Worm (Caenorhabditis elegans) whole organism, young adult: ENCODE results near the gene K02E11.7.
"Not testable (repeated sequence)": the region's sequence is repeated elsewhere in the genome, so short reads cannot be mapped to it uniquely, and the experiment has no call there.

Experiments
- B0035.1 ChIP-seq: sonication (generic microtip); optimal IDR thresholded peaks from 2 replicates; lab custom pipeline; 2016; ENCODE audit warnings: missing genetic modification characterization, mild to moderate bottlenecking, missing compliant biosample characterization, missing genotype, missing genetic modification reagents
- B0261.1 ChIP-seq: sonication (generic microtip); optimal IDR thresholded peaks from 2 replicates; lab custom pipeline; 2016; ENCODE audit warnings: mild to moderate bottlenecking, missing genetic modification characterization, moderate library complexity, missing compliant biosample characterization
- C17E4.6 ChIP-seq: fragments of 200-800 bp; sonication (Bioruptor generic); IDR thresholded peaks from 2 replicates; pipeline ENCODE4 v1.3.6; 2022; ENCODE audit warnings: missing genetic modification reagents, missing genetic modification characterization, missing compliant biosample characterization
- F49E8.2 ChIP-seq: sonication (generic microtip); optimal IDR thresholded peaks from 3 replicates; lab custom pipeline; 2017; ENCODE audit warnings: missing genetic modification characterization, mild to moderate bottlenecking, missing compliant biosample characterization, antibody characterized with exemption, moderate library complexity; ENCODE audit not compliant: insufficient read depth
- Y79H2A.3 ChIP-seq: fragments of 200-800 bp; sonication (Bioruptor generic); conservative IDR thresholded peaks from 2 replicates; pipeline ENCODE4 v1.3.6; 2022; ENCODE audit warnings: missing genetic modification reagents, missing genetic modification characterization, missing compliant biosample characterization
- aptf-3 ChIP-seq: fragments of 200-800 bp; sonication (Bioruptor generic); IDR thresholded peaks from 2 replicates; pipeline ENCODE4 v1.3.6; 2022; ENCODE audit warnings: missing genetic modification characterization, missing compliant biosample characterization
- attf-5 ChIP-seq: fragments of 200-800 bp; sonication (Bioruptor generic); optimal IDR thresholded peaks from 2 replicates; lab custom pipeline; 2018; ENCODE audit warnings: mild to moderate bottlenecking, missing genetic modification characterization, missing compliant biosample characterization
- bed-2 ChIP-seq: fragments of 200-800 bp; sonication (Bioruptor generic); IDR thresholded peaks from 2 replicates; pipeline ENCODE4 v1.3.6; 2022; ENCODE audit warnings: missing genetic modification reagents, missing genetic modification characterization, missing compliant biosample characterization
- cebp-1 ChIP-seq, 2 experiments: fragments of 200-800 bp in 1 of 2; sonication (Bioruptor generic) in 1 of 2; sonication (generic microtip) in 1 of 2; IDR thresholded peaks in 1 of 2; optimal IDR thresholded peaks in 1 of 2; 2 replicates each; pipeline versions ENCODE4 v1.3.6 to Lab custom; 2017 to 2022; ENCODE audit warnings: missing compliant biosample characterization in 2 of 2, missing genetic modification characterization in 2 of 2, mild to moderate bottlenecking in 1 of 2, missing genetic modification reagents in 1 of 2, moderate library complexity in 1 of 2
- ceh-100 ChIP-seq: fragments of 200-800 bp; sonication (Bioruptor generic); IDR thresholded peaks from 2 replicates; pipeline ENCODE4 v1.3.6; 2022; ENCODE audit warnings: missing genetic modification reagents, missing genetic modification characterization, missing compliant biosample characterization
- ceh-58 ChIP-seq: fragments of 200-800 bp; sonication (Bioruptor generic); IDR thresholded peaks from 2 replicates; pipeline ENCODE4 v1.3.6; 2022; ENCODE audit warnings: missing genetic modification characterization, missing compliant biosample characterization
- ceh-91 ChIP-seq: fragments of 200-800 bp; sonication (Bioruptor generic); IDR thresholded peaks from 2 replicates; pipeline ENCODE4 v1.3.6; 2022; ENCODE audit warnings: missing genetic modification reagents, missing genetic modification characterization, missing compliant biosample characterization
- chd-7 ChIP-seq: sonication (generic microtip); optimal IDR thresholded peaks from 2 replicates; lab custom pipeline; 2016; ENCODE audit warnings: mild to moderate bottlenecking, missing genetic modification characterization, moderate library complexity, missing compliant biosample characterization
- dpff-1 ChIP-seq: sonication (generic microtip); optimal IDR thresholded peaks from 2 replicates; lab custom pipeline; 2017; ENCODE audit warnings: mild to moderate bottlenecking, missing genetic modification characterization, missing compliant biosample characterization
- efl-1 ChIP-seq: fragments of 150-350 bp; optimal IDR thresholded peaks from 2 replicates; lab custom pipeline; 2014; ENCODE audit warnings: missing biosample characterization, missing genetic modification reagents, missing genetic modification characterization
- ets-4 ChIP-seq: fragments of 200-800 bp; sonication (Bioruptor generic); optimal IDR thresholded peaks from 2 replicates; lab custom pipeline; 2018; ENCODE audit warnings: mild to moderate bottlenecking, missing genetic modification characterization, missing compliant biosample characterization
- fkh-3 ChIP-seq: sonication (generic microtip); optimal IDR thresholded peaks from 2 replicates; lab custom pipeline; 2016; ENCODE audit warnings: mild to moderate bottlenecking, missing genetic modification characterization, missing compliant biosample characterization
- hlh-12 ChIP-seq: sonication (generic microtip); optimal IDR thresholded peaks from 2 replicates; lab custom pipeline; 2016; ENCODE audit warnings: missing genetic modification characterization, missing compliant biosample characterization
- hmg-20 ChIP-seq: fragments of 200-800 bp; sonication (Bioruptor generic); IDR thresholded peaks from 2 replicates; pipeline ENCODE4 v1.3.6; 2022; ENCODE audit warnings: missing genetic modification reagents, missing genetic modification characterization, missing compliant biosample characterization
- let-607 ChIP-seq, 2 experiments: fragments of 200-800 bp in 1 of 2; sonication (Bioruptor generic) in 1 of 2; sonication (generic microtip) in 1 of 2; optimal IDR thresholded peaks; 2 replicates each; lab custom pipeline; 2016 to 2018; ENCODE audit warnings: mild to moderate bottlenecking in 2 of 2, missing compliant biosample characterization in 2 of 2, missing genetic modification characterization in 2 of 2, moderate library complexity in 2 of 2, missing genotype in 1 of 2
- lin-40 ChIP-seq: sonication (generic microtip); optimal IDR thresholded peaks from 2 replicates; lab custom pipeline; 2016; ENCODE audit warnings: missing genetic modification characterization, mild to moderate bottlenecking, missing compliant biosample characterization, missing genotype, missing genetic modification reagents
- lir-1 ChIP-seq: fragments of 200-800 bp; sonication (Bioruptor generic); conservative IDR thresholded peaks from 2 replicates; pipeline ENCODE4 v1.3.6; 2022; ENCODE audit warnings: missing genetic modification reagents, missing genetic modification characterization, missing compliant biosample characterization
- madf-3 ChIP-seq: fragments of 200-800 bp; sonication (Bioruptor generic); IDR thresholded peaks from 2 replicates; pipeline ENCODE4 v1.3.6; 2022; ENCODE audit warnings: missing genetic modification reagents, missing genetic modification characterization, missing compliant biosample characterization
- madf-8 ChIP-seq: fragments of 200-800 bp; sonication (Bioruptor generic); conservative IDR thresholded peaks from 2 replicates; pipeline ENCODE4 v1.3.6; 2022; ENCODE audit warnings: missing genetic modification reagents, missing genetic modification characterization, missing compliant biosample characterization
- mxl-1 ChIP-seq: sonication (generic microtip); optimal IDR thresholded peaks from 2 replicates; lab custom pipeline; 2016; ENCODE audit warnings: missing genetic modification characterization, missing compliant biosample characterization
- nfya-1 ChIP-seq: sonication (generic microtip); optimal IDR thresholded peaks from 2 replicates; lab custom pipeline; 2017; ENCODE audit warnings: antibody characterized with exemption, missing compliant biosample characterization, missing genetic modification characterization, borderline replicate concordance; ENCODE audit not compliant: insufficient read depth
- nfya-2 ChIP-seq: fragments of 200-800 bp; sonication (Bioruptor generic); IDR thresholded peaks from 2 replicates; pipeline ENCODE4 v1.3.6; 2022; ENCODE audit warnings: missing genetic modification reagents, missing genetic modification characterization, missing compliant biosample characterization
- nfyb-1 ChIP-seq: fragments of 200-800 bp; sonication (Bioruptor generic); IDR thresholded peaks from 2 replicates; pipeline ENCODE4 v1.3.6; 2022; ENCODE audit warnings: missing genetic modification reagents, missing genetic modification characterization, missing compliant biosample characterization
- nhr-120 ChIP-seq: fragments of 200-800 bp; sonication (Bioruptor generic); IDR thresholded peaks from 2 replicates; pipeline ENCODE4 v1.3.6; 2022; ENCODE audit warnings: missing genetic modification characterization, missing compliant biosample characterization
- nhr-179 ChIP-seq: sonication (generic microtip); optimal IDR thresholded peaks from 2 replicates; lab custom pipeline; 2016; ENCODE audit warnings: mild to moderate bottlenecking, missing genetic modification characterization, missing compliant biosample characterization
- nhr-27 ChIP-seq: fragments of 200-800 bp; sonication (Bioruptor generic); optimal IDR thresholded peaks from 2 replicates; lab custom pipeline; 2018; ENCODE audit warnings: mild to moderate bottlenecking, missing genetic modification characterization, moderate library complexity, missing compliant biosample characterization
- nhr-80 ChIP-seq: sonication (generic microtip); optimal IDR thresholded peaks from 2 replicates; lab custom pipeline; 2016; ENCODE audit warnings: missing genetic modification characterization, missing compliant biosample characterization
- pha-4 ChIP-seq: fragments of 150-350 bp; sonication (generic microtip); optimal IDR thresholded peaks from 2 replicates; lab custom pipeline; 2014; ENCODE audit warnings: missing biosample characterization, missing genetic modification reagents, missing genetic modification characterization
- sea-2 ChIP-seq: fragments of 200-800 bp; sonication (Bioruptor generic); IDR thresholded peaks from 2 replicates; pipeline ENCODE4 v1.3.6; 2022; ENCODE audit warnings: missing genetic modification characterization, missing compliant biosample characterization
- sptf-2 ChIP-seq: fragments of 200-800 bp; sonication (Bioruptor generic); optimal IDR thresholded peaks from 2 replicates; lab custom pipeline; 2018; ENCODE audit warnings: mild to moderate bottlenecking, missing genetic modification characterization, missing compliant biosample characterization
- tbp1 ChIP-seq: fragments of 200-800 bp; sonication (Bioruptor generic); optimal IDR thresholded peaks from 2 replicates; lab custom pipeline; 2018; ENCODE audit warnings: mild to moderate bottlenecking, missing genetic modification characterization, missing compliant biosample characterization
- tlf-1 ChIP-seq: fragments of 200-800 bp; sonication (Bioruptor generic); optimal IDR thresholded peaks from 2 replicates; lab custom pipeline; 2018; ENCODE audit warnings: mild to moderate bottlenecking, missing genetic modification characterization, missing compliant biosample characterization
- ztf-18 ChIP-seq: sonication (generic microtip); optimal IDR thresholded peaks from 2 replicates; lab custom pipeline; 2016; ENCODE audit warnings: missing genotype, mild to moderate bottlenecking, missing genetic modification characterization, missing compliant biosample characterization
- ztf-22 ChIP-seq: fragments of 200-800 bp; sonication (Bioruptor generic); optimal IDR thresholded peaks from 2 replicates; lab custom pipeline; 2018; ENCODE audit warnings: mild to moderate bottlenecking, missing genetic modification characterization, moderate library complexity, missing compliant biosample characterization
- ztf-3 ChIP-seq: fragments of 200-800 bp; sonication (Bioruptor generic); optimal IDR thresholded peaks from 2 replicates; lab custom pipeline; 2018; ENCODE audit warnings: mild to moderate bottlenecking, missing genetic modification characterization, missing compliant biosample characterization
- ztf-6 ChIP-seq: fragments of 200-800 bp; sonication (Bioruptor generic); IDR thresholded peaks from 2 replicates; pipeline ENCODE4 v1.3.6; 2022; ENCODE audit warnings: missing genetic modification reagents, missing genetic modification characterization, missing compliant biosample characterization

Gene K02E11.7

DNA sequence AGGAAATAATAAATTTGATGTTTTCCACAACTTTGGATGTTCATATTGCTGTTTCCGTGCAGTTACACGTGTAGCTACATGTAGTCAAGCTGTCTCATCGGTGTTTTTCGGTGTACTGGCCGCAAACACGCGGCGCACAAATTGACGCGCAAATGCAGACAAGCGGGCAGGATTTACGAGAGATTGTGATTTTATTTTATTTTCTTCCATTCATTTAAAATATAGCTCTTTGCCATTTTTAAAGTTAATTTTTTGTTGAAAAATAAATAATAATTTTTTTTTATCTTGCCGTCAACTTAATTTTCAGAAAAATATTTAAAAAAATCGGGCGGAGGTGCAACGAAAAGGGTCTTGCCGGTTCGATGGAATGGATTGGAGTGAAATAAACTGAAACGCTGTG lies 20.1 kb upstream of the K02E11.7 start, which contains the start of gene F40G12.7:
TSS of gene F40G12.7 (plus strand) at position 301 of the 400 bp plus-strand sequence.
- TF ChIP-seq nfyb-1 (GFP tag; lab: Robert Waterston, UW); ets-4 (GFP tag; lab: Kevin White, UChicago); ceh-91 (GFP tag; lab: Robert Waterston, UW): not testable (repeated sequence)

DNA sequence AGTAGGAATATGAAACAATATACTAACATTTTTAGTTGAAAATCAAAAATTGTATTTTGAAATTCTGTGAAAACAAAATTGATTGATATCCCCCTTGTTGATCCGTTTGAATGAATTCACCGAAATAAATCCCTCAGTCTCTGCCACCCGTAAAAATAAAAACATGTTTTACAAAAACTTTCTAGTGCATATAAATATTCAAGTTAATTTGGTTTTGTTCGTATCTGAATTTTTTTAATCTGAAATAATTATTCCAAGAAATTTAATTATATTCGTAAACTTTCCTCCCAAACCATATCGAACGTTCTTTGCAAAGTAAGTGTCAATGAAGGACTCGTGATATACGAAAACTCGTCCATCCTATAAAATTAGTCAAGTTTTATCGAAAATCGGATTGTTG lies 18.9 kb upstream of the K02E11.7 start, which contains the start of gene F40G12.6:
TSS of gene F40G12.6 (minus strand) at position 101 of the 400 bp plus-strand sequence.
- TF ChIP-seq lin-40 (tag; lab: Kevin White, UChicago) (no peak), ztf-3 (GFP tag; lab: Kevin White, UChicago) (no peak), nhr-120 (GFP tag; lab: Robert Waterston, UW) (no peak), ceh-100 (no peak), tbp1 (GFP tag; lab: Kevin White, UChicago) (no peak), chd-7 (tag; lab: Kevin White, UChicago) (no peak), lir-1 (no peak), B0261.1 (tag; lab: Kevin White, UChicago) (no peak)

DNA sequence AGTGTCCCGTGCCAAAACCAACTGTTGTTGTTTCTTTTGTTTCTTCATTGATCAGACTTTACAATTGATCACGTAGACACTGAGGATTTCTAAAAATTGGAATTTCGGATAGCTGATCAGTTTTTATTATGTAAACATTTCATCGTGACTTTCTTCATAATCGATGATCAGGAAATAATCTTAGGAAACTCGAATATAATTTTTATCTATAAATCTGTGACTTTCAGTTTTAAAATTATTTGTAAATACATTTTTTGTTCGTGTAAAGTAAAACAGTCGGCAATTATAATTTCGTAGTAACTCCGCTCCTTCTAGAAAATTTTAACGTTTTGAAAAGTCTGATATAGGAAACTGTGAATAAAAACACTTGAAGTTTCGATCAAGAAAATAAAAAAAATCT lies 16.6 kb upstream of the K02E11.7 start, which contains the start of gene F40G12.5:
TSS of gene F40G12.5 (minus strand) at position 101 of the 400 bp plus-strand sequence.
- TF ChIP-seq pha-4 (tag; lab: Kevin White, UChicago) (no peak), nfya-2 (no peak), let-607 (tag; optimal IDR thresholded peaks at IDR 0.05; lab: Kevin White, UChicago) (no peak), sptf-2 (no peak), efl-1 (GFP tag; lab: Kevin White, UChicago) (no peak), attf-5 (GFP tag; lab: Kevin White, UChicago) (no peak), fkh-3 (tag; lab: Kevin White, UChicago) (no peak), F49E8.2 (no peak), dpff-1 (no peak), ceh-58 (no peak), madf-3 (GFP tag; lab: Robert Waterston, UW) (no peak), bed-2 (no peak), nhr-27 (no peak), C17E4.6 (GFP tag; lab: Robert Waterston, UW) (no peak), hmg-20 (GFP tag; lab: Robert Waterston, UW) (no peak)

DNA sequence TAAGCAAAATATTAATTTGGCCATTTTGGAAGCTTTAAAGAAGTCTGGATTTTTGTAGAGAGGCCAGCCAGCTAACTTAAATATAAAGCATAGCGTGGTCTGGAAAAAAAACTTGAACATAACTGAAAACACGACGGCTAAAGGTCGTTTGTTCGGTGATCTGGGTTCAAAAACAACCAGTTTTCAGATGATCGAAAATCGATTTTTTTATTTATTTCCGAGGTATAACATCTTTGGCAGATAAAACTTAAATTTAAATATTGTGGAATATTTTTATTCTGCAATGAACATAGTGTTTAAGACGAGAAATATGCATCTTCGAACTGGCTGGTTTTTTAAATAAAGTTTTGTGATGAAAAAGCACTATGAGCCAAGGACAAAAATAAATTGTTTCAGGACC lies 14.5 kb upstream of the K02E11.7 start, which contains the start of gene F40G12.4:
TSS of gene F40G12.4 (minus strand) at position 101 of the 400 bp plus-strand sequence.
- TF ChIP-seq mxl-1 (no peak), hmg-20 (GFP tag; lab: Robert Waterston, UW) (no peak), lin-40 (tag; lab: Kevin White, UChicago) (no peak), aptf-3 (GFP tag; lab: Robert Waterston, UW) (no peak), hlh-12 (no peak)

ce11 chrV:14267326-14267942 lies 13.3 kb upstream of the K02E11.7 start:
- TF ChIP-seq sptf-2 (peak; percentile 26), madf-8 (GFP tag; lab: Robert Waterston, UW) (0 out of 2 replicates have a peak, but pooled peaks have one; percentile 15), tbp1 (GFP tag; lab: Kevin White, UChicago) (peak; percentile 23), nfya-1 (tag; lab: Kevin White, UChicago) (no peak), Y79H2A.3 (GFP tag; lab: Robert Waterston, UW) (no peak), ztf-6 (GFP tag; lab: Robert Waterston, UW) (no peak), pha-4 (tag; lab: Kevin White, UChicago) (no peak), nhr-80 (tag; lab: Kevin White, UChicago) (no peak), sea-2 (GFP tag; lab: Robert Waterston, UW) (no peak), ztf-22 (no peak), nhr-179 (tag; lab: Kevin White, UChicago) (no peak), let-607 (tag; optimal IDR thresholded peaks at IDR 0.05; lab: Kevin White, UChicago) (no peak), ceh-100 (peak; percentile 47; the same call in 1 of the 2 replicates), ztf-18 (no peak), cebp-1 (GFP tag; IDR thresholded peaks at IDR 0.05; lab: Robert Waterston, UW) (no peak), cebp-1 (tag; optimal IDR thresholded peaks at IDR 0.05; lab: Kevin White, UChicago) (no peak), B0035.1 (tag; lab: Kevin White, UChicago) (no peak), tlf-1 (GFP tag; lab: Kevin White, UChicago) (no peak)
